ENCODE assay signal across 5 fruit fly cellular contexts in the genomic region with DNA sequence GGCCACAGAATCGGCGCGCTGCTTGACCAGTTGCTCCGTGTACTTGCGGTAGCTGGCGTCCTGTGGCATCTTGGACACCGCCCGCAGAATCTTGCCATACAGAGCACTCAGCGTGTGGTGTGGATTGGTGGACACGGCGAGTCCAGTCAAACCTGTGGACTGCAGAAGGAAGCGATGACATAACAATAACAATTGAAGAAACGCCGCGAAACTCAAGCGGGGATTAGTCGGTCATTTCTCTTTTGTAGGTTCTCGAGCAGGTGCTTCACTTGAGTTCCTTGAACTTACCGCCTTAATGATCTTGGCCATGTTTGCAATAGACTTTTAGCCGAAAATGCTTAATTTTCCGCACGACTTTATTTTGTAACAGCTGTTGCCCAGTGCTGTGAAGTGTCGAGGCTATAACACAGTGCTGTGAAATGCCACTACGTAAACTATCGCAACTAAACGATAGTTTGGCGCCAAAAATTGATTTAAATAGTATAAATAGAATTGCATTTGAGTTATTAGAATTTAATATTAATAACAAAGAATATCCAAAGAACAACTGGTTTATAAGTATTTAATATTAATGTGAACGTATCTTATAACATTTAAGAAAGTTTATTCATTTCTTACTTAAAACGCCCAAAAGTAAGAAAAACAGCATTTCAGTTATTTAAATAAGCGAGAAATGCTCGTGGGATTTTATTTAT.
TF ChIP-seq lines count a peak whose summit lies in the region.

Gene ND-13B, minus strand, starts transcription at position 400 of the 695 bp plus-strand sequence.

- TF ChIP-seq CTCF in whole organism, embryonic (GFP tag; optimal IDR thresholded peaks at IDR 0.05; lab: Kevin White, UChicago) = no peak

TF ChIP-seq in whole organism, adult, 20 proteins besides CTCF, POLR2A, EP300 and RAD21:
- TF ChIP-seq CG5204 (GFP tag; optimal IDR thresholded peaks at IDR 0.05; lab: Kevin White, UChicago) (no peak), CG7101 (tag; optimal IDR thresholded peaks at IDR 0.05; lab: Kevin White, UChicago) (peak; percentile 54), CG12768 (GFP tag; optimal IDR thresholded peaks at IDR 0.05; lab: Kevin White, UChicago) (peak; percentile 76), ovo (GFP tag; optimal IDR thresholded peaks at IDR 0.05; lab: Kevin White, UChicago) (no peak), Crg-1 (GFP tag; optimal IDR thresholded peaks at IDR 0.05; lab: Kevin White, UChicago) (peak; percentile 55), CG1620 (GFP tag; optimal IDR thresholded peaks at IDR 0.05; lab: Kevin White, UChicago) (peak; percentile 56), Mnt (GFP tag; optimal IDR thresholded peaks at IDR 0.05; lab: Kevin White, UChicago) (peak; percentile 34), CG14711 (tag; optimal IDR thresholded peaks at IDR 0.05; lab: Kevin White, UChicago) (peak; percentile 55), pad (GFP tag; optimal IDR thresholded peaks at IDR 0.05; lab: Kevin White, UChicago) (peak; percentile 70), Clk (GFP tag; optimal IDR thresholded peaks at IDR 0.05; lab: Kevin White, UChicago) (peak; percentile 63), cic (GFP tag; optimal IDR thresholded peaks at IDR 0.05; lab: Kevin White, UChicago) (peak; percentile 6)

TF ChIP-seq in whole organism, embryonic, 481 proteins besides CTCF, POLR2A, EP300 and RAD21 (continues in another document):
- TF ChIP-seq CG10431 (GFP tag; optimal IDR thresholded peaks at IDR 0.05; lab: Kevin White, UChicago) (no peak), CG7839 (tag; optimal IDR thresholded peaks at IDR 0.05; lab: Kevin White, UChicago) (no peak), Dfd (GFP tag; optimal IDR thresholded peaks at IDR 0.05; lab: Kevin White, UChicago) (no peak), sisA (GFP tag; IDR thresholded peaks at IDR 0.05; lab: Robert Waterston, UW) (no peak), CG13624 (GFP tag; optimal IDR thresholded peaks at IDR 0.05; lab: Kevin White, UChicago) (peak; percentile 35), CG2116 (GFP tag; optimal IDR thresholded peaks at IDR 0.05; lab: Kevin White, UChicago) (peak; percentile 1), crp (GFP tag; optimal IDR thresholded peaks at IDR 0.05; lab: Kevin White, UChicago) (peak; percentile 48 to 91), HLH4C (GFP tag; IDR thresholded peaks at IDR 0.05; lab: Robert Waterston, UW; ENCODE audit: partially characterized antibody) (peak; percentile 69), CG4854 (GFP tag; optimal IDR thresholded peaks at IDR 0.05; lab: Kevin White, UChicago) (peak; percentile 55), CG9797 (GFP tag; optimal IDR thresholded peaks at IDR 0.05; lab: Kevin White, UChicago) (peak; percentile 2), CG13894 (tag; optimal IDR thresholded peaks at IDR 0.05; lab: Kevin White, UChicago) (peak; percentile 24), nom (GFP tag; optimal IDR thresholded peaks at IDR 0.05; lab: Kevin White, UChicago) (peak; percentile 19), CoRest (tag; optimal IDR thresholded peaks at IDR 0.05; lab: Kevin White, UChicago) (no peak), tin (GFP tag; optimal IDR thresholded peaks at IDR 0.05; lab: Kevin White, UChicago) (no peak), CG10267 (tag; optimal IDR thresholded peaks at IDR 0.05; lab: Kevin White, UChicago) (peak; percentile 96), bbx (GFP tag; IDR thresholded peaks at IDR 0.05; lab: Robert Waterston, UW; ENCODE audit: partially characterized antibody) (peak; percentile 81), ERR (GFP tag; optimal IDR thresholded peaks at IDR 0.05; lab: Kevin White, UChicago) (no peak), CHES-1-like (GFP tag; optimal IDR thresholded peaks at IDR 0.05; lab: Kevin White, UChicago) (peak; percentile 18)

TF ChIP-seq in whole organism, prepupa, 60 proteins besides CTCF, POLR2A, EP300 and RAD21:
- no peak for TF ChIP-seq CG8119 (GFP tag; IDR thresholded peaks at IDR 0.05; lab: Robert Waterston, UW)
- TF ChIP-seq vri (GFP tag; optimal IDR thresholded peaks at IDR 0.05; lab: Kevin White, UChicago) = peak; percentile 84
- peak; percentile 45 for TF ChIP-seq Eip78C (GFP tag; lab: Kevin White, UChicago)
- TF ChIP-seq OdsH (GFP tag; optimal IDR thresholded peaks at IDR 0.05; lab: Kevin White, UChicago) = no peak
- peak; percentile 46 for TF ChIP-seq cyc (GFP tag; optimal IDR thresholded peaks at IDR 0.05; lab: Kevin White, UChicago)
- TF ChIP-seq CG31627 (GFP tag; optimal IDR thresholded peaks at IDR 0.05; lab: Kevin White, UChicago) = peak; percentile 7
- peak; percentile 19 for TF ChIP-seq svp (GFP tag; lab: Kevin White, UChicago)
- TF ChIP-seq fd85E (GFP tag; optimal IDR thresholded peaks at IDR 0.05; lab: Kevin White, UChicago) = no peak
- TF ChIP-seq topi (GFP tag; optimal IDR thresholded peaks at IDR 0.05; lab: Kevin White, UChicago) = peak; percentile 42
- TF ChIP-seq esn (GFP tag; optimal IDR thresholded peaks at IDR 0.05; lab: Kevin White, UChicago) = peak; percentile 33
- peak; percentile 64 for TF ChIP-seq CG3919 (GFP tag; optimal IDR thresholded peaks at IDR 0.05; lab: Kevin White, UChicago)

TF ChIP-seq in whole organism, pupa, 21 proteins besides CTCF, POLR2A, EP300 and RAD21:
- TF ChIP-seq D1 (tag; optimal IDR thresholded peaks at IDR 0.05; lab: Kevin White, UChicago) (peak; percentile 52), CG8159 (tag; optimal IDR thresholded peaks at IDR 0.05; lab: Kevin White, UChicago) (no peak)
TF ChIP-seq in whole organism, pupa: peak in this region for 1.

TF ChIP-seq in whole organism, wandering third instar larva, 38 proteins besides CTCF, POLR2A, EP300 and RAD21:
- TF ChIP-seq rgr (GFP tag; optimal IDR thresholded peaks at IDR 0.05; lab: Kevin White, UChicago) (peak; percentile 52), br (GFP tag; optimal IDR thresholded peaks at IDR 0.05; lab: Kevin White, UChicago) (peak; percentile 48), CG9705 (GFP tag; optimal IDR thresholded peaks at IDR 0.05; lab: Kevin White, UChicago) (peak; percentile 45), OdsH (GFP tag; optimal IDR thresholded peaks at IDR 0.05; lab: Kevin White, UChicago) (peak; percentile 17), Hnf4 (GFP tag; optimal IDR thresholded peaks at IDR 0.05; lab: Kevin White, UChicago) (peak; percentile 61), jim (GFP tag; optimal IDR thresholded peaks at IDR 0.05; lab: Kevin White, UChicago) (no peak), Jra (GFP tag; optimal IDR thresholded peaks at IDR 0.05; lab: Kevin White, UChicago) (peak; percentile 34), dsf (GFP tag; optimal IDR thresholded peaks at IDR 0.05; lab: Kevin White, UChicago; ENCODE audit: borderline replicate concordance) (peak; percentile 2), Abd-B (GFP tag; optimal IDR thresholded peaks at IDR 0.05; lab: Kevin White, UChicago) (no peak), Hr83 (GFP tag; optimal IDR thresholded peaks at IDR 0.05; lab: Kevin White, UChicago; ENCODE audit: poor library complexity, severe bottlenecking) (peak; percentile 61), sage (GFP tag; optimal IDR thresholded peaks at IDR 0.05; lab: Kevin White, UChicago) (peak; percentile 50), fru (GFP tag; optimal IDR thresholded peaks at IDR 0.05; lab: Kevin White, UChicago) (no peak), h (GFP tag; optimal IDR thresholded peaks at IDR 0.05; lab: Kevin White, UChicago) (peak; percentile 11), pan (optimal IDR thresholded peaks at IDR 0.05; lab: Kevin White, UChicago) (no peak), HLH106 (tag; optimal IDR thresholded peaks at IDR 0.05; lab: Kevin White, UChicago) (no peak), Myc (optimal IDR thresholded peaks at IDR 0.05; lab: Kevin White, UChicago) (peak; percentile 42), brk (GFP tag; optimal IDR thresholded peaks at IDR 0.05; lab: Kevin White, UChicago) (peak; percentile 67), foxo (GFP tag; optimal IDR thresholded peaks at IDR 0.05; lab: Kevin White, UChicago) (peak in 1 of 2 experiments; percentile 49)
